Worm (Caenorhabditis elegans): ENCODE data around the gene C04E6.8.
A peak's percentile ranks its signal among the peaks of the same experiment; 100 is the strongest.

The C04E6.8 gene

DNA sequence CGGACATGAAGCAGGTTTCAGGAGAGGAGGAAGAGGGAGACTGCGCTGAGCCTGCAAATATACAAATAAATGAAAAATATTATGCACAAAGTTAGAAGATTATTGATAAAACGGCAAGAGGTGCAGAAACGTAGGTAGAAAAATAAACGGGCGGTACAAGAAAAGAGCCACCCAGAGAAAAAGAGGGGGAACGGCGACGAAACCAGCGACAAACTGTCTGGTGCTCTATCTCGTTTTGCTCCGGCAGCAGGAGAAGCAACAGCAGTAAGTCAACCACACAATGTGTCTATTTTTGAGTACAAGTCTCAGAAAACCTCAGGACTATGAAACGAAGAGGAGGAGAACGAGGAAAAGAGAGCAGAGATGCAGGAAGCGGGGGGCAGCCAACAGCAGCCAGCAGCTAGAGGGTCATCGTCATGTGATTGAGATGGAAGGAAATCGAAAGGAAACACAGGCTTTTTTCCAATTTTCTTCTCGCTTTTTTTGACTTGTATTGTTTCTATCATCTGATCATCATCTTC lies 37.9 kb downstream of the C04E6.8 start, which contains the start of gene F26F12.3:
Gene F26F12.3, minus strand, starts transcription at position 51 of the 521 bp plus-strand sequence.
- TF ChIP-seq unc-120 (tag; optimal IDR thresholded peaks at IDR 0.05; ENCODE audit: poor library complexity, severe bottlenecking) (peak; percentile 15), sptf-1 (tag; optimal IDR thresholded peaks at IDR 0.05) (no peak), lin-13 (tag; optimal IDR thresholded peaks at IDR 0.05) (no peak), flh-1 (GFP tag; optimal IDR thresholded peaks at IDR 0.05) (no peak), lin-32 (GFP tag; optimal IDR thresholded peaks at IDR 0.05) (no peak), ztf-11 (tag; optimal IDR thresholded peaks at IDR 0.05) (no peak), ces-1 (GFP tag; optimal IDR thresholded peaks at IDR 0.05) (no peak)

- TF ChIP-seq elt-1 (tag; optimal IDR thresholded peaks at IDR 0.05; ENCODE audit: borderline replicate concordance, insufficient read depth) (no peak), ham-2 (GFP tag; optimal IDR thresholded peaks at IDR 0.05) (no peak), ceh-43 (GFP tag; optimal IDR thresholded peaks at IDR 0.05) (no peak), snpc-4 (tag; optimal IDR thresholded peaks at IDR 0.05) (no peak), bed-3 (GFP tag; optimal IDR thresholded peaks at IDR 0.05) (no peak), sem-2 (GFP tag; optimal IDR thresholded peaks at IDR 0.05) (no peak), flh-1 (GFP tag; optimal IDR thresholded peaks at IDR 0.05) (no peak), hlh-1 (tag; optimal IDR thresholded peaks at IDR 0.05) (no peak), lsy-2 (tag; optimal IDR thresholded peaks at IDR 0.05) (no peak), nhr-28 (tag; optimal IDR thresholded peaks at IDR 0.05) (no peak), mls-2 (tag; optimal IDR thresholded peaks at IDR 0.05) (no peak), pha-4 (tag; optimal IDR thresholded peaks at IDR 0.05) (no peak), unc-120 (tag; optimal IDR thresholded peaks at IDR 0.05; ENCODE audit: poor library complexity, severe bottlenecking) (no peak), nhr-12 (tag; optimal IDR thresholded peaks at IDR 0.05) (no peak), ztf-11 (tag; optimal IDR thresholded peaks at IDR 0.05) (no peak), lin-13 (tag; optimal IDR thresholded peaks at IDR 0.05) (no peak), sptf-1 (tag; optimal IDR thresholded peaks at IDR 0.05) (no peak), lin-32 (GFP tag; optimal IDR thresholded peaks at IDR 0.05) (no peak), drap-1 (GFP tag; optimal IDR thresholded peaks at IDR 0.05) (no peak), elt-3 (tag; optimal IDR thresholded peaks at IDR 0.05) (no peak)
These were observed 38.5 kb downstream of the C04E6.8 start for ce11 chrV:5845162-5845561.

DNA sequence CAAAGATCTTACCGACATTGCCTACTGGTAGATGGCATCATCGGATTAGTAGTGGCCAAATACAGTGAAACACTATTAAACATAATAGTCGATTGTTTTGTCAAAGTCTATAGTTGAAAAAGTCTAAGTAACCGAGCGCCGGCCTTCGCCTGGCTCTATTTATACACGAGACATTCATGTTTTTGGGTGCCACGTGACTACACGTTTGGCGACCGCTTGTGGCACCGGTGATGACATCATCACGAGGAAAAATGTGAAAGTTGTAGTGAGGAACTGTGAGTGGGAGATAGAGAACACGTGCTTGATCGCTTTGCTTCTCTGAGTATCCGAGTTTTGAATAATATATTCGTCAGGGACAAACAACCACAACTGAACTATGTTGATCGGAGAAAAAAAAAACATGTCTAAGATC lies 39.3 kb downstream of the C04E6.8 start:
- no peak for TF ChIP-seq flh-1 (GFP tag; optimal IDR thresholded peaks at IDR 0.05)
- no peak for TF ChIP-seq M03D4.4 (tag; optimal IDR thresholded peaks at IDR 0.05)
- no peak for TF ChIP-seq elt-1 (tag; optimal IDR thresholded peaks at IDR 0.05; ENCODE audit: borderline replicate concordance, insufficient read depth)
- no peak for TF ChIP-seq drap-1 (GFP tag; optimal IDR thresholded peaks at IDR 0.05)
- TF ChIP-seq mab-5 (tag; optimal IDR thresholded peaks at IDR 0.05): no peak
- no peak for TF ChIP-seq unc-120 (tag; optimal IDR thresholded peaks at IDR 0.05; ENCODE audit: poor library complexity, severe bottlenecking)
- no peak for TF ChIP-seq sem-2 (GFP tag; optimal IDR thresholded peaks at IDR 0.05)
- no peak for TF ChIP-seq sptf-1 (tag; optimal IDR thresholded peaks at IDR 0.05)
- TF ChIP-seq ceh-39 (tag; optimal IDR thresholded peaks at IDR 0.05): no peak

DNA sequence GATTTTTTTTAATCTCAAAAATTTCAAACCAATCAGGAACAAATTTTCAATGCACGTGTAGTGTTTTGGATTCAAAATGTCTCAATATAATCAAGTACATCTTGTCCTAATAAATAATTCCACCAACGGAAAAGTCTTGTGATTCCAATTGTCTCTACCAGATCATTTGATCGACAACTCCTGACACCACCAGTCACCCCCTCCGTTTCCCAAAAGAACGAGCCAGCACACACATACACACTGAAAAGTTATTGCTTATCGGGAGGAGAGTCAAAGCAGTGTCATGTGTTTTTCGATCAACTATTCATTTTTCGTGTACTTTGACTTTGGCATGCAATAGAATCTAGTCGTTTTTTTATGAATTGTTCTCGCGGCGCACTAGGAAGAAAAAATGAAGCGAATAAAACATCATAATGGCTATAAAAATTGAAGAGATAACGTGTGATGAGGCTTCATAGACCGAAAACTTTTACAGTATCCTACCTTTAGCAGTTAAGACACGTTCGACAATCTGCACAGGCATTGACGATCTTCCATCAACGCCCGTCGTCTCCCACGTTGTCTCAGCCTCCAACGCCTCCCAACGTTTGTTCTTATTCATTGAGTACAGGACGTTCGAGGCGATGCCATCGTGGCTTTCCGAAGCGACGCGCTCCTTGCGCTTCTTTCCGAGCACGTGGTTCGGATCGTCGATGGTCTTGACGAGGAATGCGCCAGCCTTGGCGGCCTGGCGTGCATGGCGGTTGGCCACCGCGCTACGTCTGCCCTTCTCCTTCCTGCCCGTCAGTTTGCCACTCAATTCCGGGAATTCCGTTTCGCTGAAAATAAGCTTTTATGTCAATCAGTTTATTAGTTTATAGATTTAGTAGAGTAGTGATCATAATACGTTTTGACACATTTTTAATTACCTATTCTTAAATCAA lies 40.0 kb downstream of the C04E6.8 start:
- TF ChIP-seq drap-1 (GFP tag; optimal IDR thresholded peaks at IDR 0.05) (peak; percentile 6), nhr-76 (tag; optimal IDR thresholded peaks at IDR 0.05) (no peak), M03D4.4 (tag; optimal IDR thresholded peaks at IDR 0.05) (no peak), ceh-83 (GFP tag; optimal IDR thresholded peaks at IDR 0.05) (peak; percentile 13)

ce11 chrV:5842507-5843144 lies 41.0 kb downstream of the C04E6.8 start:
- TF ChIP-seq ces-1 (GFP tag; optimal IDR thresholded peaks at IDR 0.05) (no peak), snpc-4 (tag; optimal IDR thresholded peaks at IDR 0.05) (no peak), cnd-1 (tag; optimal IDR thresholded peaks at IDR 0.05) (no peak), elt-3 (tag; optimal IDR thresholded peaks at IDR 0.05) (no peak), unc-120 (tag; optimal IDR thresholded peaks at IDR 0.05; ENCODE audit: poor library complexity, severe bottlenecking) (no peak), drap-1 (GFP tag; optimal IDR thresholded peaks at IDR 0.05) (no peak), lin-32 (GFP tag; optimal IDR thresholded peaks at IDR 0.05) (no peak), unc-62 (GFP tag; optimal IDR thresholded peaks at IDR 0.05) (no peak), ceh-83 (GFP tag; optimal IDR thresholded peaks at IDR 0.05) (no peak), ceh-39 (tag; optimal IDR thresholded peaks at IDR 0.05) (no peak), sptf-1 (tag; optimal IDR thresholded peaks at IDR 0.05) (no peak), nhr-76 (tag; optimal IDR thresholded peaks at IDR 0.05) (no peak), M03D4.4 (tag; optimal IDR thresholded peaks at IDR 0.05) (no peak), tbx-8 (GFP tag; optimal IDR thresholded peaks at IDR 0.05) (no peak)
